Fruit fly (Drosophila melanogaster) whole organism, embryonic: ENCODE results near the gene Atg18b.

Experiments used
- Adf1 ChIP-seq: fragments of 200-800 bp; sonication (Bioruptor generic); IDR thresholded peaks from 2 replicates; pipeline ENCODE4 v1.3.6; 2022; ENCODE audit warnings: missing biosample characterization, missing genetic modification characterization
- Awh ChIP-seq: fragments of 200-800 bp; sonication (Bioruptor generic); IDR thresholded peaks from 2 replicates; pipeline ENCODE4, ENCODE4 v1.3.6; 2022; ENCODE audit warnings: missing biosample characterization, missing genetic modification characterization
- CG11085 ChIP-seq: fragments of 200-800 bp; sonication (Bioruptor generic); IDR thresholded peaks from 2 replicates; pipeline ENCODE4 v1.3.6; 2022; ENCODE audit warnings: missing biosample characterization, missing genetic modification characterization
- CG12942 ChIP-seq: fragments of 200-800 bp; sonication (Bioruptor generic); optimal IDR thresholded peaks from 3 replicates; lab custom pipeline; 2016; ENCODE audit warnings: missing biosample characterization, missing genetic modification characterization
- CG13123 ChIP-seq: fragments of 200-800 bp; sonication (Bioruptor generic); optimal IDR thresholded peaks from 2 replicates; lab custom pipeline; 2016; ENCODE audit warnings: missing biosample characterization, missing genetic modification characterization
- CG15514 ChIP-seq: fragments of 200-800 bp; sonication (Bioruptor generic); optimal IDR thresholded peaks from 3 replicates; lab custom pipeline; 2017; ENCODE audit warnings: missing biosample characterization, missing genetic modification characterization, mild to moderate bottlenecking, moderate library complexity, missing genetic modification reagents
- CG18011 ChIP-seq: fragments of 200-800 bp; sonication (Bioruptor generic); optimal IDR thresholded peaks from 2 replicates; lab custom pipeline; 2017; ENCODE audit warnings: missing biosample characterization, missing genetic modification characterization, mild to moderate bottlenecking, moderate library complexity, missing genotype
- CG4404 ChIP-seq: fragments of 200-800 bp; sonication (Bioruptor generic); IDR thresholded peaks from 2 replicates; pipeline ENCODE4 v1.3.6; 2022; ENCODE audit warnings: missing biosample characterization, missing genetic modification characterization
- CG5180 ChIP-seq: fragments of 200-800 bp; sonication (Bioruptor generic); optimal IDR thresholded peaks from 3 replicates; lab custom pipeline; 2017; ENCODE audit warnings: missing biosample characterization, missing genetic modification characterization, mild to moderate bottlenecking, moderate library complexity, missing genetic modification reagents
- CG6272 ChIP-seq: fragments of 200-800 bp; sonication (Bioruptor generic); IDR thresholded peaks from 2 replicates; pipeline ENCODE4 v1.3.6; 2022; ENCODE audit warnings: missing biosample characterization, missing genetic modification characterization
- CG7786 ChIP-seq: fragments of 200-800 bp; sonication (Bioruptor generic); optimal IDR thresholded peaks from 2 replicates; lab custom pipeline; 2016; ENCODE audit warnings: missing biosample characterization, missing genetic modification characterization
- CG9437 ChIP-seq: fragments of 200-800 bp; sonication (Bioruptor generic); optimal IDR thresholded peaks from 2 replicates; lab custom pipeline; 2018; ENCODE audit warnings: missing biosample characterization, mild to moderate bottlenecking, missing genetic modification characterization
- Chrac-16 ChIP-seq: fragments of 200-800 bp; sonication (Bioruptor generic); optimal IDR thresholded peaks from 3 replicates; lab custom pipeline; 2016; ENCODE audit warnings: missing biosample characterization, missing genetic modification characterization
- CoRest ChIP-seq: fragments of 200-800 bp; sonication (Bioruptor generic); optimal IDR thresholded peaks from 3 replicates; lab custom pipeline; 2018; ENCODE audit warnings: missing biosample characterization, mild to moderate bottlenecking, missing genetic modification characterization, moderate library complexity
- Dad ChIP-seq: fragments of 200-800 bp; sonication (Bioruptor generic); optimal IDR thresholded peaks from 3 replicates; lab custom pipeline; 2016; ENCODE audit warnings: missing biosample characterization, missing genetic modification characterization
- Dfd ChIP-seq, 2 experiments: fragments of >200 bp; optimal IDR thresholded peaks; 2 replicates each; lab custom pipeline; 2017; ENCODE audit warnings: missing biosample characterization in 2 of 2, missing genetic modification characterization in 2 of 2
- Dll ChIP-seq: fragments of 200-800 bp; sonication (Bioruptor generic); IDR thresholded peaks from 4 replicates; pipeline ENCODE4 v1.3.6; 2022; ENCODE audit warnings: missing biosample characterization, missing genetic modification characterization; ENCODE audit not compliant: partially characterized antibody
- Drgx ChIP-seq: fragments of 200-800 bp; sonication (Bioruptor generic); IDR thresholded peaks from 2 replicates; pipeline ENCODE4 v1.3.6; 2022; ENCODE audit warnings: missing biosample characterization, missing genetic modification characterization
- E2f2 ChIP-seq: fragments of 200-800 bp; sonication (Bioruptor generic); IDR thresholded peaks from 2 replicates; pipeline ENCODE4 v1.3.6; 2022; ENCODE audit warnings: missing biosample characterization, missing genetic modification characterization
- Elba2 ChIP-seq: fragments of 200-800 bp; sonication (Bioruptor generic); optimal IDR thresholded peaks from 3 replicates; lab custom pipeline; 2016; ENCODE audit warnings: missing biosample characterization, missing genetic modification characterization
- Ets97D ChIP-seq: fragments of 200-800 bp; sonication (Bioruptor generic); optimal IDR thresholded peaks from 3 replicates; lab custom pipeline; 2016; ENCODE audit warnings: missing biosample characterization, missing genetic modification characterization
- Gsc ChIP-seq: fragments of 200-800 bp; sonication (Bioruptor generic); IDR thresholded peaks from 2 replicates; pipeline ENCODE4 v1.3.6; 2022; ENCODE audit warnings: missing biosample characterization, missing genetic modification characterization
- Gug ChIP-seq: fragments of 200-800 bp; sonication (Bioruptor generic); IDR thresholded peaks from 4 replicates; pipeline ENCODE4 v1.3.6; 2022; ENCODE audit warnings: missing biosample characterization, missing genetic modification characterization
- HLH54F ChIP-seq: fragments of 200-800 bp; sonication (Bioruptor generic); optimal IDR thresholded peaks from 3 replicates; lab custom pipeline; 2016; ENCODE audit warnings: missing biosample characterization, missing genetic modification characterization
- Hey ChIP-seq: fragments of 200-800 bp; sonication (Bioruptor generic); optimal IDR thresholded peaks from 3 replicates; lab custom pipeline; 2018; ENCODE audit warnings: missing biosample characterization, mild to moderate bottlenecking, missing genetic modification characterization
- MESR4 ChIP-seq: fragments of 200-800 bp; sonication (Bioruptor generic); optimal IDR thresholded peaks from 2 replicates; lab custom pipeline; 2018; ENCODE audit warnings: missing biosample characterization, mild to moderate bottlenecking, missing genetic modification characterization, moderate library complexity
- Opbp ChIP-seq: fragments of 200-800 bp; sonication (Bioruptor generic); IDR thresholded peaks from 3 replicates; pipeline ENCODE4 v1.3.6; 2022; ENCODE audit warnings: missing biosample characterization, missing genetic modification characterization; ENCODE audit not compliant: partially characterized antibody
- Poxn ChIP-seq: fragments of 200-800 bp; sonication (Bioruptor generic); IDR thresholded peaks from 2 replicates; pipeline ENCODE4 v1.3.6; 2022; ENCODE audit warnings: missing biosample characterization, missing genetic modification characterization
- Sry-δ ChIP-seq: fragments of 200-800 bp; sonication (Bioruptor generic); optimal IDR thresholded peaks from 2 replicates; lab custom pipeline; 2016; ENCODE audit warnings: missing biosample characterization, missing genetic modification characterization
- Xrp1 ChIP-seq: fragments of 200-800 bp; sonication (Bioruptor generic); IDR thresholded peaks from 2 replicates; pipeline ENCODE4 v1.3.6; 2022; ENCODE audit warnings: missing biosample characterization, missing genetic modification characterization
- amos ChIP-seq: fragments of 200-800 bp; sonication (Bioruptor generic); IDR thresholded peaks from 2 replicates; pipeline ENCODE4 v1.3.6; 2022; ENCODE audit warnings: missing biosample characterization, missing genetic modification characterization; ENCODE audit not compliant: partially characterized antibody
- aop ChIP-seq: fragments of 200-800 bp; sonication (Bioruptor generic); IDR thresholded peaks from 2 replicates; pipeline ENCODE4 v1.3.6; 2022; ENCODE audit warnings: missing biosample characterization, missing genetic modification characterization
- chn ChIP-seq: fragments of 200-800 bp; sonication (Bioruptor generic); optimal IDR thresholded peaks from 2 replicates; lab custom pipeline; 2016; ENCODE audit warnings: missing biosample characterization, missing genetic modification characterization
- crp ChIP-seq, 2 experiments: fragments of 200-800 bp; sonication (Bioruptor generic); optimal IDR thresholded peaks; 2 replicates in 1 of 2; 3 replicates in 1 of 2; lab custom pipeline; 2017; ENCODE audit warnings: missing biosample characterization in 2 of 2, missing genetic modification characterization in 2 of 2, mild to moderate bottlenecking in 1 of 2, moderate library complexity in 1 of 2
- dimm ChIP-seq: fragments of 200-800 bp; sonication (Bioruptor generic); IDR thresholded peaks from 2 replicates; pipeline ENCODE4 v1.3.6; 2022; ENCODE audit warnings: missing biosample characterization, missing genetic modification characterization
- dm ChIP-seq: fragments of 200-800 bp; sonication (Bioruptor generic); optimal IDR thresholded peaks from 3 replicates; lab custom pipeline; 2016; ENCODE audit warnings: missing biosample characterization, missing genetic modification characterization
- gro ChIP-seq: fragments of 200-800 bp; sonication (Bioruptor generic); optimal IDR thresholded peaks from 2 replicates; lab custom pipeline; 2016; ENCODE audit warnings: missing biosample characterization, missing genetic modification characterization
- gsb ChIP-seq: fragments of 200-800 bp; sonication (Bioruptor generic); IDR thresholded peaks from 2 replicates; pipeline ENCODE4 v1.3.6; 2022; ENCODE audit warnings: missing biosample characterization, missing genetic modification characterization
- ham ChIP-seq: fragments of 200-800 bp; sonication (Bioruptor generic); IDR thresholded peaks from 2 replicates; pipeline ENCODE4 v1.3.6; 2022; ENCODE audit warnings: missing biosample characterization, missing genetic modification characterization
- hb ChIP-seq: fragments of 200-800 bp; sonication (Bioruptor generic); IDR thresholded peaks from 3 replicates; pipeline ENCODE4 v1.3.6; 2022; ENCODE audit warnings: missing biosample characterization, missing genetic modification characterization; ENCODE audit not compliant: partially characterized antibody
- lilli ChIP-seq: fragments of 200-800 bp; sonication (Bioruptor generic); optimal IDR thresholded peaks from 3 replicates; lab custom pipeline; 2016; ENCODE audit warnings: missing biosample characterization, missing genetic modification characterization
- phol ChIP-seq: fragments of 200-800 bp; sonication (Bioruptor generic); optimal IDR thresholded peaks from 3 replicates; lab custom pipeline; 2018; ENCODE audit warnings: missing biosample characterization, mild to moderate bottlenecking, missing genetic modification characterization, moderate library complexity
- pros ChIP-seq: fragments of 200-800 bp; sonication (Bioruptor generic); optimal IDR thresholded peaks from 3 replicates; lab custom pipeline; 2019; ENCODE audit warnings: missing biosample characterization, mild to moderate bottlenecking, missing genetic modification characterization, moderate library complexity
- row ChIP-seq: fragments of 200-800 bp; sonication (Bioruptor generic); IDR thresholded peaks from 3 replicates; pipeline ENCODE4 v1.3.6; 2022; ENCODE audit warnings: missing biosample characterization, missing genetic modification characterization
- sens ChIP-seq: fragments of 200-800 bp; sonication (Bioruptor generic); peaks from one replicate; lab custom pipeline; 2016; ENCODE audit warnings: missing biosample characterization, missing genetic modification characterization
- sim ChIP-seq: fragments of 200-800 bp; sonication (Bioruptor generic); IDR thresholded peaks from 2 replicates; pipeline ENCODE4 v1.3.6; 2022; ENCODE audit warnings: missing biosample characterization, missing genetic modification characterization
- sug ChIP-seq: fragments of 200-800 bp; optimal IDR thresholded peaks from 2 replicates; lab custom pipeline; 2019; ENCODE audit warnings: missing biosample characterization, mild to moderate bottlenecking, missing genetic modification characterization, moderate library complexity
- usp ChIP-seq: fragments of >200 bp; optimal IDR thresholded peaks from 2 replicates; lab custom pipeline; 2017; ENCODE audit warnings: missing biosample characterization, missing genetic modification characterization
- vnd ChIP-seq: fragments of 200-800 bp; sonication (Bioruptor generic); IDR thresholded peaks from 3 replicates; pipeline ENCODE4 v1.3.6; 2022; ENCODE audit warnings: missing biosample characterization, missing genetic modification characterization; ENCODE audit not compliant: partially characterized antibody

The Atg18b gene

DNA sequence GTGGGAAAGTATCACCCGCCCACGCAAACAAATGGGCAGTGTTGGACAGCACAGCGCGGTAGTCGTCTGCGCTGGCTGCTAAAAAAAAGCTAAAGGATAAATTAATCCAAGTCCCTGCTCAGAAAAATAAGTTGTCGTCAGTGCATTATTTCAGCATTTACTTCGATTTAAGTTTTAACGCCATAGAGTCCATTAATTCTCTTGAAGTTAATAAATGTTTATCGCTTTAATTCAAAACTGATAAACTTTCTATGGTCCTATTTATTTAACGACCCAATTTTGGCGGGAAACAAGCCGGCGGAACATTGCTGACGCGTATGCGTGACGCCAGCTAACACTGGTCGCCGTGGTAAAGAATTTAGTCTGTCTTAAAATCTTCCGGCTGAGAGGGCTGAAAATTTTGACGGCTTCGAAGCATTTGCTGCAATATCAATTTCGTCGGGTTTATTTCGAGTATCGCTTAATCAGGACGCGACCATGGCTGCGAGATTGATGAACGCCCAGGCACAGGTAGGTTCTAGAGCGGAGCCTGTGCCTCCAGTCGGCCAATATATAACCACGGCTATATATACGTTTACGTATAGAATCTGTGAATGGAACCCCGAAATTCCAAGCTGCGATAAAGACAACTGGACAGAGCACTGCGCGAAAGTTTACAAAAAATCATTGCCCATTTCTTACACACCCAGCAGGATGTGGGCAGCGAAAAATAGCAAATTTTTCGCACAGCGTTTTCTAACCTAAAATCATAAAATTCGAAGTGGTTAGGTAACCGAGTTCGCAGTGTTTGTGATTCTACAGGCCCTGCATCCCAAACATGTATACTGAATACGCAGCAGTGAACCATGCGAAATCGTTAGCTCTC lies 51.8 kb downstream of the Atg18b start, which contains the start of the genes mAcon1, CG43345 and CG43346 (continued):
- TF ChIP-seq dimm: no peak
- TF ChIP-seq CG11085 (GFP tag; lab: Robert Waterston, UW): peak; percentile 35; the same call in 1 of the 2 replicates
- TF ChIP-seq gsb (GFP tag; lab: Robert Waterston, UW): no peak
- peak; percentile 51 for TF ChIP-seq CG18011 (GFP tag; lab: Kevin White, UChicago)
- TF ChIP-seq vnd (GFP tag; lab: Robert Waterston, UW): no peak
- peak; percentile 90 for TF ChIP-seq CG7786 (GFP tag; lab: Kevin White, UChicago)
- TF ChIP-seq phol (tag; lab: Kevin White, UChicago): peak; percentile 83
- TF ChIP-seq Hey (tag; lab: Kevin White, UChicago): no peak
- no peak for TF ChIP-seq CG5180 (GFP tag; lab: Kevin White, UChicago)
- no peak for TF ChIP-seq Dfd (GFP tag; optimal IDR thresholded peaks at IDR 0.05; lab: Kevin White, UChicago)
- no peak for TF ChIP-seq usp
- peak; percentile 32 for TF ChIP-seq Adf1 (GFP tag; lab: Robert Waterston, UW)
- TF ChIP-seq Awh (GFP tag; lab: Robert Waterston, UW): no peak
- peak; percentile 87 for TF ChIP-seq CoRest (tag; lab: Kevin White, UChicago)
- peak; percentile 80 for TF ChIP-seq CG4404 (GFP tag; lab: Robert Waterston, UW)
- TF ChIP-seq Poxn (GFP tag; lab: Robert Waterston, UW): no peak
- TF ChIP-seq CG6272: peak; percentile 60
- peak; percentile 52; the same call in 3 of the 4 replicates for TF ChIP-seq Gug (GFP tag; lab: Robert Waterston, UW)
- TF ChIP-seq aop (GFP tag; lab: Robert Waterston, UW): no peak
- peak; percentile 50 for TF ChIP-seq CG13123 (GFP tag; lab: Kevin White, UChicago)
- TF ChIP-seq sens (GFP tag; lab: Kevin White, UChicago): peak; percentile 98
- peak; percentile 86 for TF ChIP-seq chn (GFP tag; lab: Kevin White, UChicago)
- TF ChIP-seq Gsc (GFP tag; lab: Robert Waterston, UW): 0 out of 2 replicates have a peak, but pooled peaks have one; percentile 8
- TF ChIP-seq CG9437: peak; percentile 77
- no peak for TF ChIP-seq amos
- no peak for TF ChIP-seq pros (GFP tag; lab: Kevin White, UChicago)

DNA sequence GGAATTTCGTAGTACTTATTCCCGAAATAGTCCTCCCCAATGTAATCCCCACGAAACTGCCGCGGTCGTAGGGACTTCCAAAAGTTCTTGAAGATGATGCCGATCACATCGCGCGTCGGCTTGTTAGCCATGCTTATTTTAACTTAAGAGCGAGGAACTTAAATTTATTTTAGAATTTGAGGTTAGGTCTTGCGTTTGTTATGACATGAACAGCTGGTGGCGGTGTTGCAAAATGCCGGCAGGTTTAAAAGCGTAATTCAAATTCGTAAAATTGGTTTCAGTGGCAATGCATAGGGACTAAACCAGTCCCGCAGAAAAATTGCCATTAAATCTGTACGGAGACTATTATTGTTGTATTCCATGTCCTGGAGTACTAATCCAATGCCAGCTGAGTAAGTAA lies 54.0 kb downstream of the Atg18b start:
- no peak for TF ChIP-seq hb (GFP tag; lab: Robert Waterston, UW)
- peak; percentile 25 to 88 for TF ChIP-seq crp (GFP tag; optimal IDR thresholded peaks at IDR 0.05; lab: Kevin White, UChicago)
- no peak for TF ChIP-seq CG12942
- peak; percentile 55 for TF ChIP-seq CG15514 (GFP tag; lab: Kevin White, UChicago)
- TF ChIP-seq Opbp (GFP tag; lab: Robert Waterston, UW): peak; percentile 40; the same call in 1 of the 3 replicates
- TF ChIP-seq Sry-δ: peak; percentile 14
- no peak for TF ChIP-seq sim (GFP tag; lab: Robert Waterston, UW)
- no peak for TF ChIP-seq Dad
- TF ChIP-seq Chrac-16 (GFP tag; lab: Kevin White, UChicago): no peak
- TF ChIP-seq sug: peak; percentile 42
- TF ChIP-seq lilli (GFP tag; lab: Kevin White, UChicago): peak; percentile 13
- TF ChIP-seq CoRest (tag; lab: Kevin White, UChicago): peak; percentile 22
- TF ChIP-seq sens (GFP tag; lab: Kevin White, UChicago): peak; percentile 11
- peak; percentile 29; the same call in 1 of the 2 replicates for TF ChIP-seq Xrp1
- peak; percentile 3 for TF ChIP-seq Elba2
- TF ChIP-seq Drgx (GFP tag; lab: Robert Waterston, UW): no peak
- peak; percentile 41 for TF ChIP-seq gro (GFP tag; lab: Kevin White, UChicago)
- no peak for TF ChIP-seq Dll (GFP tag; lab: Robert Waterston, UW)
- peak; percentile 10 for TF ChIP-seq HLH54F (GFP tag; lab: Kevin White, UChicago)
- peak; percentile 10 for TF ChIP-seq Ets97D
- peak; percentile 59 for TF ChIP-seq dm (GFP tag; lab: Kevin White, UChicago)
- TF ChIP-seq row: peak; percentile 33; the same call in 1 of the 3 replicates
- TF ChIP-seq ham (GFP tag; lab: Robert Waterston, UW): no peak
- peak; percentile 93 for TF ChIP-seq E2f2 (GFP tag; lab: Robert Waterston, UW)
- TF ChIP-seq MESR4 (GFP tag; lab: Kevin White, UChicago): peak; percentile 82
